Fruit fly (Drosophila melanogaster): ENCODE measurements around the gene CG4042.

The CG4042 gene

DNA sequence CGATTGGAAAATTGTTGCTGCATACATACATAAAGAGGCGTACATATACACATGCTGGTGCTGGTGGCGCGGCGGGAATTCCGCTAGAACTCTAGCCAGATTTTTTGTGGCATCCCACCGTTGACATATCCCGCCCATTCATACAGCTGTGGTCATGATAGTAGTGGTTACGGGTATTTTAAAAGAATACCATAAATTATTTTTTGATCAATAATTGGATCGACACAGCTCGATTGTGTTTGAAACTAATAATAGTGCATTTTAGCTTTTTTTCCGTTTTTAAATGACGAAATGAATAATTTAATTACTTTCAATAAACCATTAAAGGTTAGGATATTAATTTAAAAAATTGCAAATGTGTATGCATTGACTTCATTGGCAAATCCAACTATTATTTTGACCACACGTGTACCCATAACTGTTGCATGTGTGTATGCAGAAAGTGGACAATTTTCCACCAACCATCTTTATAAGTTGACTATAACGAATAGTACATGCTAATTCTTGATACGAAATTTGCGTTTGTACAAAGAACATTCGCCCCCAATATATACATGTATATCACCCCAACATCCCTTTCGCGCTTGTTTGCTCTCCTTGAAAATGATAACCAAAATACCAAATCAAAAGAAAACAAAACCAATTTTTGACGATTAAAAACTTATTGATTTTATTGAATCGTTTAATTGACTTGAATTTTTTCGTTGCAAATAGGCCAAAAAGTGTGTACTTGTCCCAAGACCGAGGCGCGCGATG is 762 bp upstream of the CG4042 start (continued):
- peak; percentile 50 for TF ChIP-seq schlank (tag; optimal IDR thresholded peaks at IDR 0.05)
- TF ChIP-seq ro (GFP tag; IDR thresholded peaks at IDR 0.05), result 0 out of 2 replicates have a peak, but pooled peaks have one; percentile 32
- no peak for TF ChIP-seq tll (GFP tag; optimal IDR thresholded peaks at IDR 0.05)
- peak; percentile 41 for TF ChIP-seq shn (GFP tag; optimal IDR thresholded peaks at IDR 0.05)
- peak; percentile 70 for TF ChIP-seq grau (tag; optimal IDR thresholded peaks at IDR 0.05)
- peak; percentile 51 for TF ChIP-seq Nf-YB (GFP tag; optimal IDR thresholded peaks at IDR 0.05)
- TF ChIP-seq MESR4 (GFP tag; optimal IDR thresholded peaks at IDR 0.05), result peak; percentile 60
- TF ChIP-seq CG11504 (tag; optimal IDR thresholded peaks at IDR 0.05), result peak; percentile 83
- peak; percentile 86 for TF ChIP-seq CG18262 (tag; optimal IDR thresholded peaks at IDR 0.05)
- no peak for TF ChIP-seq Dll (GFP tag; IDR thresholded peaks at IDR 0.05; ENCODE audit: partially characterized antibody)
- TF ChIP-seq gce (GFP tag; IDR thresholded peaks at IDR 0.05), result peak; percentile 77
- TF ChIP-seq Sox102F (GFP tag; optimal IDR thresholded peaks at IDR 0.05), result peak; percentile 84
- peak; percentile 49 for TF ChIP-seq Side (GFP tag; optimal IDR thresholded peaks at IDR 0.05)
- TF ChIP-seq sna (GFP tag; IDR thresholded peaks at IDR 0.05; ENCODE audit: partially characterized antibody), result no peak
- TF ChIP-seq kah (GFP tag; optimal IDR thresholded peaks at IDR 0.05), result peak; percentile 19
- TF ChIP-seq Spps (tag; optimal IDR thresholded peaks at IDR 0.05), result peak; percentile 56
- TF ChIP-seq dm (GFP tag; optimal IDR thresholded peaks at IDR 0.05), result no peak
- peak; percentile 55 for TF ChIP-seq danr (GFP tag; IDR thresholded peaks at IDR 0.05)
- TF ChIP-seq CG10431 (GFP tag; optimal IDR thresholded peaks at IDR 0.05), result no peak
- TF ChIP-seq kni (GFP tag; optimal IDR thresholded peaks at IDR 0.05), result no peak
- no peak for TF ChIP-seq usp (GFP tag; optimal IDR thresholded peaks at IDR 0.05)
- TF ChIP-seq mam (GFP tag; optimal IDR thresholded peaks at IDR 0.05), result peak; percentile 64
- TF ChIP-seq CG12769 (tag; optimal IDR thresholded peaks at IDR 0.05), result peak; percentile 88
- TF ChIP-seq kay (GFP tag; optimal IDR thresholded peaks at IDR 0.05), result peak; percentile 50
- peak; percentile 88 for TF ChIP-seq gem (tag; optimal IDR thresholded peaks at IDR 0.05)
- TF ChIP-seq Hmx (GFP tag; optimal IDR thresholded peaks at IDR 0.05), result peak; percentile 37
- peak; percentile 81 for TF ChIP-seq Ptx1 (GFP tag; IDR thresholded peaks at IDR 0.05)
- no peak for TF ChIP-seq nerfin-2 (GFP tag; IDR thresholded peaks at IDR 0.05; ENCODE audit: partially characterized antibody)
- TF ChIP-seq CG6175 (GFP tag; IDR thresholded peaks at IDR 0.05), result no peak; the same call in 2 of the 3 replicates
- TF ChIP-seq jing (GFP tag; optimal IDR thresholded peaks at IDR 0.05), result peak; percentile 53
- peak; percentile 24 for TF ChIP-seq Myb (GFP tag; optimal IDR thresholded peaks at IDR 0.05)
- TF ChIP-seq D19A (tag; optimal IDR thresholded peaks at IDR 0.05), result peak; percentile 73
- TF ChIP-seq sim (GFP tag; IDR thresholded peaks at IDR 0.05), result peak; percentile 58; the same call in 1 of the 2 replicates
- peak; percentile 43 for TF ChIP-seq CG7987 (GFP tag; optimal IDR thresholded peaks at IDR 0.05)
- TF ChIP-seq Lpt (GFP tag; optimal IDR thresholded peaks at IDR 0.05), result no peak
- TF ChIP-seq CG4360 (GFP tag; IDR thresholded peaks at IDR 0.05), result peak; percentile 51; the same call in 1 of the 2 replicates
- TF ChIP-seq Nf-YA (GFP tag; IDR thresholded peaks at IDR 0.05), result peak; percentile 66
- no peak for TF ChIP-seq GATAe (GFP tag; conservative IDR thresholded peaks at IDR 0.05)
- peak; percentile 89 for TF ChIP-seq CG32532 (GFP tag; IDR thresholded peaks at IDR 0.05)
- peak; percentile 84 for TF ChIP-seq dmrt99B (tag; optimal IDR thresholded peaks at IDR 0.05)
- TF ChIP-seq ftz-f1 (GFP tag; optimal IDR thresholded peaks at IDR 0.05), result peak; percentile 23
- peak; percentile 51 for TF ChIP-seq Abd-B (GFP tag; optimal IDR thresholded peaks at IDR 0.05)
- TF ChIP-seq Gug (GFP tag; IDR thresholded peaks at IDR 0.05), result peak; percentile 71; the same call in 3 of the 4 replicates
- TF ChIP-seq CG43689 (GFP tag; IDR thresholded peaks at IDR 0.05), result no peak
- TF ChIP-seq Hey (tag; optimal IDR thresholded peaks at IDR 0.05), result no peak
- TF ChIP-seq Hr51 (GFP tag; optimal IDR thresholded peaks at IDR 0.05), result peak; percentile 37 to 85
- TF ChIP-seq CG31388 (GFP tag; optimal IDR thresholded peaks at IDR 0.05), result peak; percentile 32
- TF ChIP-seq CG17186 (GFP tag; optimal IDR thresholded peaks at IDR 0.05), result peak; percentile 36

Data from whole organism, embryonic.